Worm (Caenorhabditis elegans): ENCODE results near the gene Y60A3A.8.

Gene Y60A3A.8

DNA sequence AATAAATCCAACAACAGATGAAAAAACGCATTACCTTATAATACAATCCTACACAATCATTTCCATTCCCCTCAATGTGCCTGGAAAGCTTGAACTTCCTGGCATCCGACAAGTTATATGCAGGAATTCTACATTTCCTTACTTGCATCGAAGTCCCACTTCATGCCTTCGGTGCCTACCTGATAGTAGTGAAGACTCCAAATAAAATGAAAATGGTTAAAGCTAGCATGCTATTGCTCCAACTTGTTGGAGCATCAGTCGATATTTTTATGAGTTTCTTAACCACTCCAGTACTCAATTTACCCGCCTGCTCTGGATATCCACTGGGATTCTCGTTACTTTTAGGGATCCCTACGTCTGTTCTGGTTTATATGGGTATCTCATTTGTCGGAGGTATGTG, 15.8 kb downstream of the Y60A3A.8 start, which contains the start of gene srh-171:
Gene srh-171, plus strand, starts transcription at position 75 of the 400 bp plus-strand sequence.
- TF ChIP-seq elt-3 (tag; optimal IDR thresholded peaks at IDR 0.05): no peak
- TF ChIP-seq fos-1 (tag; optimal IDR thresholded peaks at IDR 0.05): no peak
- no peak for TF ChIP-seq efl-1 (optimal IDR thresholded peaks at IDR 0.05)
- TF ChIP-seq efl-1 (GFP tag; optimal IDR thresholded peaks at IDR 0.05 in 1 of 2): peak in 1 of 2 experiments; percentile 69
- TF ChIP-seq C34B4.2 (tag; optimal IDR thresholded peaks at IDR 0.05): no peak
- TF ChIP-seq snu-23 (GFP tag; optimal IDR thresholded peaks at IDR 0.05): no peak
- TF ChIP-seq pqm-1 (tag; optimal IDR thresholded peaks at IDR 0.05): no peak
- no peak for TF ChIP-seq dpl-1 (GFP tag; optimal IDR thresholded peaks at IDR 0.05)
- TF ChIP-seq grh-1 (GFP tag; IDR thresholded peaks at IDR 0.05): no peak

DNA sequence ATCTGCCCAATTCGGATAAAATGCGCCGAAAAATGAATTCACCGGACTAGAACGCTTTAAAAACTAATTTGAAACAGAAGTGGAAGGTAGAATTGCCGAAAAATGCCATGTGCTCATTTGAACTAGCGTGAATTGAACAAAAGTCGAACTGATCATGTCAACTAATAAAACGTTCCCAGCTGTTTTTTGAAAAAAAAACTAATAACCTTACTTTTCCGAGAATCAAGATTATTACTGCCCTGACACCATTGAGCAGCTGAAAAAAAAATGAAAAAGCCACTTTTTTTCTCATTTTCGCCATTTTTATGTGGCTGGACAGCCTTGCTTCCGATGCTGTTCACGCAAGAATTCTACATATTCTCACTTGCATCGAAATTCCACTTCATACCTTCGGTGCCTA, 23.2 kb downstream of the Y60A3A.8 start, which contains the start of gene srh-173:
Gene srh-173, plus strand, starts transcription at position 301 of the 400 bp plus-strand sequence.
- TF ChIP-seq pax-3 (tag; optimal IDR thresholded peaks at IDR 0.05) (no peak), ztf-11 (tag; optimal IDR thresholded peaks at IDR 0.05) (no peak), unc-30 (tag; optimal IDR thresholded peaks at IDR 0.05) (no peak), isw-1 (GFP tag; IDR thresholded peaks at IDR 0.05) (no peak), sptf-1 (tag; optimal IDR thresholded peaks at IDR 0.05) (no peak), rnt-1 (tag; optimal IDR thresholded peaks at IDR 0.05) (no peak), irx-1 (tag; optimal IDR thresholded peaks at IDR 0.05) (no peak), grh-1 (GFP tag; IDR thresholded peaks at IDR 0.05) (no peak), elt-3 (tag; optimal IDR thresholded peaks at IDR 0.05) (no peak), F16B12.6 (tag; optimal IDR thresholded peaks at IDR 0.05) (no peak), nhr-12 (tag; optimal IDR thresholded peaks at IDR 0.05) (no peak), egl-27 (tag; optimal IDR thresholded peaks at IDR 0.05) (no peak), lir-3 (tag; optimal IDR thresholded peaks at IDR 0.05; ENCODE audit: poor library complexity) (no peak)

DNA sequence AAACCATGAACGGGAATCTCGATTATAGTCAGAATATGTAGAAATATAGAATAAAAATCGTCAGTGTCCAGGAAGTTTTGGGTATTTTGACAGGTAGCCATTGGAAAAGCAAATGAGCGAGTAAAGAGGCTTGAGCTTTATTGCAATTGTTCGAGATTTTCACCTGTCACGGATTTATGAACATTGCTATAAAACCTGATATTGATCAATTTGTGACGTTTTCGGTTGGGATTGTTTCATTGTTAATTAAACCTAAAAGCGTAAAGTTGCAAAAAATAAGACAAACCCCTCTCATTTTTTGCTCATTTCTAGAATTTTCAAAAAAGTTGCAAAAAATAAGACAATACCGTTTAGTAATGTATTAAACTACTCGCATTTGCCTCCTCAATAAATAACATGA, 28.4 kb downstream of the Y60A3A.8 start, which contains the start of gene srh-183:
Gene srh-183, minus strand, starts transcription at position 101 of the 400 bp plus-strand sequence.
- no peak for TF ChIP-seq nhr-85 (tag)
- no peak for TF ChIP-seq unc-98 (GFP tag; IDR thresholded peaks at IDR 0.05)
- TF ChIP-seq aha-1 (tag; optimal IDR thresholded peaks at IDR 0.05): no peak
- TF ChIP-seq ama-1 (optimal IDR thresholded peaks at IDR 0.05): no peak

DNA sequence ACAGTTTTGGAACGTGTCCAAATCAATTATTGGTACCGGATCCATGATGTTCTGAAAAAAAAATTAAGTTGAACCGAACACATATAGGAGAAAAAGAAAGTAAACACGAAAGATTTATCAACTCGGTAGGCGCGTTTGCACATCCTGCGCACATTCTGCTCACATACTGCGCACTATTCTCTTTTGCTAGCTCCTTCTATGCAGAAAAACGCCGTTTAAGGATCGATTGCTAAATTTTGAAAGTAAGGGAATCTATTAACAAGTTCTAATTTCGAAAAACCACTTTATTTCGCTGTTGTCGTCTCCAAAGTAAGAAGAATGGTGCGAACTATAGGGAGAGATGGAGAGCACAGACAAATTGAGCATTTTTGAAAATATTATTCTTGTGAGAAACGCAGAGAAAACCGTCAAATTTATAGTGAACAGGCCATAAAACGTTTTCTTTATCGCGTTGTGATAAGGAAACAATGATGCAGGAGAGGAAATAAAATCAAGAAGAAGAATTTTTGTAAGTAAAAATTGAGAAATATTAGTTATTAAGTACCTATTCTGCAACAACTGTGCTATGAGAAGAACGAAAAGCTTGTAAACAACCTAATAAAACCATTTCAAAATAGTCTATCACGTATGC, 32.2 kb downstream of the Y60A3A.8 start, which contains the start of gene Y60A3A.24:
Gene Y60A3A.24, minus strand, starts transcription at position 51 of the 631 bp plus-strand sequence.
- peak; percentile 60 for TF ChIP-seq elt-2 (tag; optimal IDR thresholded peaks at IDR 0.05)
- no peak for TF ChIP-seq efl-3 (GFP tag; optimal IDR thresholded peaks at IDR 0.05)
- TF ChIP-seq efl-1 (optimal IDR thresholded peaks at IDR 0.05): no peak
- TF ChIP-seq efl-1 (GFP tag; optimal IDR thresholded peaks at IDR 0.05 in 1 of 2): peak in 1 of 2 experiments; percentile 47

DNA sequence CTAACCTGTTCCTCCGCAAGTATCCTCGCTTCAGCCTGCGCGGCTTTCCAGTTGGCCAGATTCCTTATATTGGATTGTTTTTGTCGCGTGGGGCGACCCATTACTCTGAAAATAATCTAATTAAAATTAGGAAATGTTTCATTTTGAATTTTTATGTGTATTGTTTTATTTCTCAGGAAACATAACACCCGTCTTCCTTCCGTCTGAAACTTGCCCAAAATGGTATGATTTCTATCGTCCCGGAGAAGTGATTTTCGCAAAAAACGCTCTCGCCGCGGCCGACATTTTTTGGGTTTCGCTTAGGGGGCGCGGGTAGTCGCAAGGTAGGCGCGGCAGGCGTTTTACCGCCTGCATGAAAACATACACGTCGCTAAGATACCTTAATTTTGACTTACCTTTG, 36.4 kb downstream of the Y60A3A.8 start, which contains the start of gene clec-260:
Gene clec-260, minus strand, starts transcription at position 101 of the 400 bp plus-strand sequence.
- TF ChIP-seq nhr-19 (GFP tag; conservative IDR thresholded peaks at IDR 0.05) (no peak), zag-1 (tag; optimal IDR thresholded peaks at IDR 0.05) (no peak)

DNA sequence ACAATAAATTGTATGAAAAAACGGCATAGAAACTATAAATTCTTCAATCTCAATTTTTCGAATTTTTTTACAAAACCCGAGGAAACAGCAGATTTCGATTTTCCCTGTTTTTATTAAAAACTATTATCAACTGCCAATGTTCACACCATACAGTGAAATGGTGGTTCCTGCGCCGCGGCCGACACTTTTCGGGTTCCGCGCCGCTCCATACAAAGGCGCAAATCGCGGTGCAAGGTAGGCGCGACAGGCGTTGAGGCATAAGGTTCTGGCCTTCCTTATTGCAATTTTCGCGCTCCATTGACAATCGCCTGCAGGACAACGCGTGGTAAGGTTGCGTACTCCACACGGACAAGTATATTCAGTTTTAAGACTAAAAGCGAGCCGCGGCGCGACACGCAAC, 37.0 kb downstream of the Y60A3A.8 start:
- TF ChIP-seq efl-1 (optimal IDR thresholded peaks at IDR 0.05): no peak
- peak in 1 of 2 experiments; percentile 24 for TF ChIP-seq efl-1 (GFP tag; optimal IDR thresholded peaks at IDR 0.05 in 1 of 2)
- TF ChIP-seq irx-1 (tag; optimal IDR thresholded peaks at IDR 0.05): no peak

DNA sequence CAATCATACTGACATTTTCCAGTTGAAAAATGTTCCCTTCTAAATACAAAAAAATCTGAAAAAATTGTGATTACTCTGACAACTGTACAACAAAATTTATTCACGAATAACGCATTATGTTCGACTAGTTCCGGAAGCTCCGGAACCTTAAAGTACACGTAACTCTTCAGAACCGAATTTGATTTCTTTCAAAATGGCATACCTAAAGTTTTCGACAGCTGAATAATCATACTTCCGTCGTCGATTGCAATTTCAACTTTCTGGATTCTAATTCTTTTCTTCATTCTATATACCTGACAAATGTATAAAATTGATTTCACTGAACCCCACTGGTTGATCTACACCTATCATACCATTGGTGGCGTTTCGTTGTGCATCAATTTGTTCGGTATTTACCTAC, 37.9 kb downstream of the Y60A3A.8 start, which contains the start of gene sri-67:
Gene sri-67, plus strand, starts transcription at position 301 of the 400 bp plus-strand sequence.
- TF ChIP-seq lir-3 (tag; optimal IDR thresholded peaks at IDR 0.05; ENCODE audit: poor library complexity) (no peak), zag-1 (tag; optimal IDR thresholded peaks at IDR 0.05) (no peak), sptf-1 (tag; optimal IDR thresholded peaks at IDR 0.05) (no peak), pqm-1 (tag; optimal IDR thresholded peaks at IDR 0.05) (no peak), jun-1 (tag; optimal IDR thresholded peaks at IDR 0.05) (no peak), swsn-7 (tag; optimal IDR thresholded peaks at IDR 0.05) (no peak), hlh-17 (GFP tag; optimal IDR thresholded peaks at IDR 0.05; ENCODE audit: borderline replicate concordance) (no peak), egl-13 (tag; optimal IDR thresholded peaks at IDR 0.05) (no peak), snpc-4 (tag; optimal IDR thresholded peaks at IDR 0.05) (no peak), skn-1 (tag; optimal IDR thresholded peaks at IDR 0.05) (no peak), unc-130 (tag; optimal IDR thresholded peaks at IDR 0.05) (no peak), zip-4 (GFP tag; optimal IDR thresholded peaks at IDR 0.05) (no peak), nhr-19 (GFP tag; conservative IDR thresholded peaks at IDR 0.05) (no peak), nhr-85 (tag) (no peak), xbp-1 (tag; optimal IDR thresholded peaks at IDR 0.05) (no peak)

All from whole organism, L1 larva.